Worm (Caenorhabditis elegans): ENCODE data around the gene adbp-1.

ce11 chrII:11476410-11476809 is 32.4 kb downstream of the adbp-1 start, which contains the start of gene W02B12.16:
- no peak for TF ChIP-seq gmeb-2 (tag; optimal IDR thresholded peaks at IDR 0.05)
- no peak for TF ChIP-seq fkh-10 (GFP tag; optimal IDR thresholded peaks at IDR 0.05)
- no peak for TF ChIP-seq hlh-6 (tag; optimal IDR thresholded peaks at IDR 0.05)
- TF ChIP-seq dve-1 (tag; optimal IDR thresholded peaks at IDR 0.05), result no peak
- TF ChIP-seq fax-1 (tag; optimal IDR thresholded peaks at IDR 0.05), result no peak
- no peak for TF ChIP-seq pqm-1 (tag; optimal IDR thresholded peaks at IDR 0.05)

All from whole organism, late embryonic.